Worm (Caenorhabditis elegans) whole organism, midembryonic: Measurements from ENCODE around the gene fbxa-143.

Source experiments
- tab-1 ChIP-seq: fragments of 200-800 bp; sonication (Bioruptor generic); IDR thresholded peaks from 2 replicates; pipeline ENCODE4 v1.3.6; 2022; ENCODE audit warnings: missing genetic modification characterization, missing compliant biosample characterization
- ztf-23 ChIP-seq: fragments of 200-800 bp; sonication (Bioruptor generic); IDR thresholded peaks from 2 replicates; pipeline ENCODE4 v1.3.6; 2022; ENCODE audit warnings: missing genetic modification reagents, missing genetic modification characterization, missing compliant biosample characterization

DNA sequence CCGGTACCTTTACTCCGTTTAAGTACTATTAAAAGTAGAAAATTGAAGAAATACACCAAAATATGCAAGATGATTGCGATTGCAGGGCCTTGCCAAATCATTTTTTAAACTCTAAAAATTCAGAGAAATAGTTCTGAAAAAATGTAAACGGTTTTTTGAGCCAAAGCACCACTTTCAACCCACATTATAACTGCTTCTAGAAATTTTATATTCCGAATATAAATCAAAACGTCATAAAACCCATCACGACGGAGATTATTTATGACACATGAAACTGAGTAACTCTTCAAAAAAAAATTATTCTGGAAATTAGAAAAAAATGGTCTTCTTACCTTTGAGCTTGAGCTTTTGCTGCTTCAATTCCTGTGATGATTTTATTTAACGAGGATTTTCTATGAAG lies 13.1 kb downstream of the fbxa-143 start, which contains the start of gene srxa-16:
- TF ChIP-seq tab-1 (GFP tag; lab: Robert Waterston, UW), result no peak
- TF ChIP-seq ztf-23 (GFP tag; lab: Robert Waterston, UW), result no peak
